Worm (Caenorhabditis elegans) whole organism, L4 larva: ENCODE data around the gene lin-36.
A peak's percentile ranks its signal among the peaks of the same experiment; 100 is the strongest.

Experiments used
- D1046.2 ChIP-seq: fragments of 200-800 bp; sonication (Bioruptor generic); IDR thresholded peaks from 2 replicates; pipeline ENCODE4 v1.3.6; 2022; ENCODE audit warnings: missing genetic modification characterization, missing compliant biosample characterization
- F26F4.8 ChIP-seq: fragments of 200-800 bp; sonication (Bioruptor generic); conservative IDR thresholded peaks from 2 replicates; pipeline ENCODE4 v1.3.6; 2022; ENCODE audit warnings: missing genetic modification characterization, missing compliant biosample characterization
- F44E2.7 ChIP-seq: fragments of 200-800 bp; sonication (Bioruptor generic); IDR thresholded peaks from 2 replicates; pipeline ENCODE4 v2.1.2; 2022; ENCODE audit warnings: missing genetic modification characterization, missing compliant biosample characterization
- Y105C5A.15 ChIP-seq: fragments of 200-800 bp; sonication (Bioruptor generic); IDR thresholded peaks from 2 replicates; pipeline ENCODE4 v1.3.6; 2022; ENCODE audit warnings: missing genetic modification characterization, missing compliant biosample characterization
- Y48G9A.11 ChIP-seq: fragments of 200-800 bp; sonication (Bioruptor generic); IDR thresholded peaks from 2 replicates; pipeline ENCODE4 v1.3.6; 2022; ENCODE audit warnings: missing genetic modification reagents, missing genetic modification characterization, missing compliant biosample characterization
- Y5F2A.4 ChIP-seq: fragments of 200-800 bp; sonication (Bioruptor generic); optimal IDR thresholded peaks from 2 replicates; lab custom pipeline; 2018; ENCODE audit warnings: mild to moderate bottlenecking, missing genetic modification characterization, missing compliant biosample characterization
- aha-1 ChIP-seq: fragments of 150-350 bp; peaks from one replicate; lab custom pipeline; 2014; ENCODE audit warnings: missing biosample characterization, missing genetic modification characterization
- arid-1 ChIP-seq: fragments of 200-800 bp; sonication (Bioruptor generic); conservative IDR thresholded peaks from 2 replicates; pipeline ENCODE4 v1.3.6; 2022; ENCODE audit warnings: missing genetic modification reagents, missing genetic modification characterization, missing compliant biosample characterization
- ctbp-1 ChIP-seq: fragments of 200-800 bp; sonication (Bioruptor generic); IDR thresholded peaks from 2 replicates; pipeline ENCODE4 v1.3.6; 2022; ENCODE audit warnings: missing genetic modification reagents, missing genetic modification characterization, missing compliant biosample characterization
- daf-16 ChIP-seq, 3 experiments: sonication (generic microtip); optimal IDR thresholded peaks; 2 replicates each; lab custom pipeline; 2016 to 2017; ENCODE audit warnings: missing genetic modification characterization in 3 of 3, missing genetic modification reagents in 3 of 3, mild to moderate bottlenecking in 2 of 3, missing compliant biosample characterization in 2 of 3, missing biosample characterization in 1 of 3, moderate library complexity in 1 of 3
- daf-19 ChIP-seq: fragments of 200-800 bp; sonication (Bioruptor generic); conservative IDR thresholded peaks from 2 replicates; pipeline ENCODE4 v1.3.6; 2022; ENCODE audit warnings: missing genetic modification characterization, missing compliant biosample characterization
- dmd-6 ChIP-seq: fragments of 200-800 bp; sonication (Bioruptor generic); IDR thresholded peaks from 2 replicates; pipeline ENCODE4 v1.3.6; 2022; ENCODE audit warnings: missing genetic modification reagents, missing genetic modification characterization, missing compliant biosample characterization
- dmd-8 ChIP-seq: fragments of 200-800 bp; sonication (Bioruptor generic); IDR thresholded peaks from 2 replicates; pipeline ENCODE4 v1.3.6; 2022; ENCODE audit warnings: missing genetic modification characterization, missing compliant biosample characterization
- duxl-1 ChIP-seq: sonication (generic microtip); optimal IDR thresholded peaks from 2 replicates; lab custom pipeline; 2016; ENCODE audit warnings: mild to moderate bottlenecking, missing genetic modification characterization, moderate library complexity, missing compliant biosample characterization; ENCODE audit not compliant: poor library complexity
- dve-1 ChIP-seq: sonication (generic microtip); optimal IDR thresholded peaks from 2 replicates; lab custom pipeline; 2017; ENCODE audit warnings: antibody characterized with exemption, mild to moderate bottlenecking, missing genetic modification characterization, missing compliant biosample characterization; ENCODE audit not compliant: insufficient read depth
- egl-27 ChIP-seq: sonication (generic microtip); optimal IDR thresholded peaks from 3 replicates; lab custom pipeline; 2017; ENCODE audit warnings: missing biosample characterization, missing genetic modification reagents, missing genetic modification characterization
- egl-43 ChIP-seq: fragments of 200-800 bp; sonication (Bioruptor generic); IDR thresholded peaks from 2 replicates; pipeline ENCODE4 v1.3.6; 2022; ENCODE audit warnings: missing genetic modification reagents, missing genetic modification characterization, missing compliant biosample characterization
- fkh-10 ChIP-seq: fragments of 150-350 bp; optimal IDR thresholded peaks from 2 replicates; lab custom pipeline; 2014; ENCODE audit warnings: missing biosample characterization, missing genetic modification reagents, missing genetic modification characterization
- lim-7 ChIP-seq: fragments of 200-800 bp; sonication (Bioruptor generic); IDR thresholded peaks from 2 replicates; pipeline ENCODE4 v1.3.6; 2022; ENCODE audit warnings: missing genetic modification characterization, missing compliant biosample characterization
- madf-5 ChIP-seq, 2 experiments: fragments of 200-800 bp; sonication (Bioruptor generic); IDR thresholded peaks; 2 replicates each; pipeline ENCODE4 v1.3.6; 2022; ENCODE audit warnings: missing compliant biosample characterization in 2 of 2, missing genetic modification characterization in 2 of 2
- mdl-1 ChIP-seq, 2 experiments: fragments of 150-350 bp in 1 of 2; sonication (generic microtip) in 1 of 2; optimal IDR thresholded peaks; 2 replicates each; lab custom pipeline; 2014 to 2017; ENCODE audit warnings: missing biosample characterization in 2 of 2, missing genetic modification characterization in 2 of 2
- mdt-29 ChIP-seq: fragments of 200-800 bp; sonication (Bioruptor generic); IDR thresholded peaks from 2 replicates; pipeline ENCODE4 v1.3.6; 2022; ENCODE audit warnings: missing genetic modification reagents, missing genetic modification characterization, missing compliant biosample characterization
- mes-2 ChIP-seq: sonication (generic microtip); optimal IDR thresholded peaks from 2 replicates; lab custom pipeline; 2016; ENCODE audit warnings: missing genotype, mild to moderate bottlenecking, missing genetic modification characterization, missing compliant biosample characterization; ENCODE audit not compliant: poor library complexity, severe bottlenecking
- nhr-11 ChIP-seq: fragments of 150-350 bp; optimal IDR thresholded peaks from 2 replicates; lab custom pipeline; 2014; ENCODE audit warnings: missing biosample characterization, missing genetic modification characterization
- nhr-111 ChIP-seq: fragments of 200-800 bp; sonication (Bioruptor generic); optimal IDR thresholded peaks from 2 replicates; lab custom pipeline; 2018; ENCODE audit warnings: mild to moderate bottlenecking, missing genetic modification characterization, missing compliant biosample characterization
- nhr-25 ChIP-seq: sonication (generic microtip); optimal IDR thresholded peaks from 2 replicates; lab custom pipeline; 2017; ENCODE audit warnings: missing genetic modification characterization, mild to moderate bottlenecking, missing compliant biosample characterization, antibody characterized with exemption, moderate library complexity, borderline replicate concordance; ENCODE audit not compliant: insufficient read depth
- saeg-2 ChIP-seq: fragments of 200-800 bp; sonication (Bioruptor generic); IDR thresholded peaks from 2 replicates; pipeline ENCODE4 v1.3.6; 2022; ENCODE audit warnings: missing genetic modification reagents, missing genetic modification characterization, missing compliant biosample characterization
- snpc-1.2 ChIP-seq: fragments of 200-800 bp; sonication (Bioruptor generic); IDR thresholded peaks from 2 replicates; pipeline ENCODE4 v1.3.6; 2022; ENCODE audit warnings: missing genetic modification reagents, missing genetic modification characterization, missing compliant biosample characterization
- snpc-4 ChIP-seq: fragments of 150-350 bp; optimal IDR thresholded peaks from 2 replicates; lab custom pipeline; 2014; ENCODE audit warnings: missing biosample characterization, missing genetic modification characterization
- spr-1 ChIP-seq: sonication (generic microtip); optimal IDR thresholded peaks from 2 replicates; lab custom pipeline; 2016; ENCODE audit warnings: mild to moderate bottlenecking, missing genetic modification characterization, missing compliant biosample characterization
- tag-97 ChIP-seq: fragments of 200-800 bp; sonication (Bioruptor generic); IDR thresholded peaks from 2 replicates; pipeline ENCODE4 v1.3.6; 2022; ENCODE audit warnings: missing genetic modification characterization, missing compliant biosample characterization
- tra-1 ChIP-seq: fragments of 200-800 bp; sonication (Bioruptor generic); IDR thresholded peaks from 2 replicates; pipeline ENCODE4 v1.3.6; 2022; ENCODE audit warnings: missing genetic modification reagents, missing genetic modification characterization, missing compliant biosample characterization
- unc-62 ChIP-seq, 3 experiments: fragments of 150-350 bp in 1 of 3; sonication (generic microtip); optimal IDR thresholded peaks in 2 of 3; peaks in 1 of 3; 1 replicate in 1 of 3; 2 replicates in 2 of 3; lab custom pipeline; 2014 to 2017; ENCODE audit warnings: missing biosample characterization in 3 of 3, missing genetic modification characterization in 3 of 3, missing genetic modification reagents in 3 of 3, missing genotype in 1 of 3
- vab-7 ChIP-seq: fragments of 200-800 bp; sonication (Bioruptor generic); IDR thresholded peaks from 2 replicates; pipeline ENCODE4 v1.3.6; 2022; ENCODE audit warnings: missing genetic modification reagents, missing genetic modification characterization, missing compliant biosample characterization
- zfp-2 ChIP-seq: sonication (generic microtip); optimal IDR thresholded peaks from 2 replicates; lab custom pipeline; 2016; ENCODE audit warnings: mild to moderate bottlenecking, missing genetic modification characterization, missing compliant biosample characterization

The lin-36 gene

DNA sequence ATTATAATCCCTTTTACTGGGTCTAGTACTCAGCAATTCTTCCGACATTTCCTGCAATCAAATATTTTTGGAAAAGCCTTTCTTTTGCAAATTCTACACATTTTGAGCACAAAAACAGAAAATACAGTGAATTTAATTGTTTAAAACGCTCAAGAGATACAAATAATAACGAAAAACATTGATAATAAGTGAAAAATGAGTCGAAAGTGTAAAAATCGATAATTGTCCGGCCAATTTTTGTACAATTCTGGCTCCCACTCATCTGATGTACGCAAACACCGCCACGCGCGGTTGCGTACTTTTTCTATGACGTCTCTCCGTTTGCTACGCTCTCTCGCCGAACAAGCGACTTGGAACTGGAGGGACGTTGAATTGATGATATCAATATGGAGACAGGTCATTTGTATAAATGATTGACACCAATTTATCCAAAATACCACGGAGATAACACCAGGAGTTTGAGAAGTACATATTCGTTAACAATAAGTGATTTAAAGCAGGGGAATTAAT is at the start of gene lin-36 (continued):
- TF ChIP-seq nhr-111 (GFP tag; lab: Kevin White, UChicago) = no peak
- 0 out of 2 replicates have a peak, but pooled peaks have one; percentile 25 for TF ChIP-seq vab-7 (GFP tag; lab: Robert Waterston, UW)
- no peak for TF ChIP-seq F44E2.7 (GFP tag; lab: Robert Waterston, UW)
- no peak for TF ChIP-seq saeg-2 (GFP tag; lab: Robert Waterston, UW)
- TF ChIP-seq dmd-6 (GFP tag; lab: Robert Waterston, UW) = no peak
- 0 out of 2 replicates have a peak, but pooled peaks have one; percentile 18 for TF ChIP-seq mdt-29 (GFP tag; lab: Robert Waterston, UW)
- TF ChIP-seq arid-1 = peak; percentile 43; the same call in 1 of the 2 replicates
- TF ChIP-seq nhr-25 = peak; percentile 11
- TF ChIP-seq mdl-1 (tag; optimal IDR thresholded peaks at IDR 0.05; lab: Kevin White, UChicago) = peak in 1 of 2 experiments; percentile 14
- TF ChIP-seq Y5F2A.4 (GFP tag; lab: Kevin White, UChicago) = no peak
- no peak for TF ChIP-seq daf-16 (GFP tag; optimal IDR thresholded peaks at IDR 0.05; lab: Kevin White, UChicago)
- peak; percentile 51 for TF ChIP-seq daf-16 (tag; optimal IDR thresholded peaks at IDR 0.05; lab: Kevin White, UChicago)

DNA sequence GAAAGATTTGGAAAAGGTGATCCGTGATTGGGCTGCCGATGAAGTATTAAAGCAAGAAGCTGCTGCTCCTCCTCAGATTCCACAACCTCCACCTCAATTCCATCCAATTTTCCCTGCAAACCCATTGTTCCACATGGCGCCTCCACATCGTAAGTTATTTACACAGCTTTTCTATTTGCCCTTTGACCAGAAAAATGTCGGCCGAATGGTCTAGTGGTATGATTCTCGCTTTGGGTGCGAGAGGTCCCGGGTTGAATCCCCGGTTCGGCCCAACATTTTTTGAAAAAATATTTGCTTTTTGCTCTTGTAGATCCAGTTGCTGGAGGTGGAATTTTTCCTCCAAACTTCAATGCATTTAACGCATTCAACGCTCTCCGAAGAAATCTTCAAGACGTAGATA is 48.5 kb upstream of the lin-36 start:
- 0 out of 2 replicates have a peak, but pooled peaks have one; percentile 53 for TF ChIP-seq D1046.2 (GFP tag; lab: Robert Waterston, UW)
- TF ChIP-seq madf-5 (GFP tag; IDR thresholded peaks at IDR 0.05; lab: Robert Waterston, UW) = 0 out of 4 replicates have a peak, but pooled peaks have one; percentile 10 to 15
- TF ChIP-seq vab-7 (GFP tag; lab: Robert Waterston, UW) = peak; percentile 38; the same call in 1 of the 2 replicates
- TF ChIP-seq mes-2 (tag; lab: Kevin White, UChicago) = peak; percentile 55
- peak; percentile 50; the same call in 1 of the 2 replicates for TF ChIP-seq lim-7
- TF ChIP-seq snpc-4 (tag; lab: Kevin White, UChicago) = peak; percentile 39
- TF ChIP-seq snpc-1.2 = no peak
- no peak for TF ChIP-seq fkh-10 (GFP tag; lab: Kevin White, UChicago)
- peak; percentile 48; the same call in 1 of the 2 replicates for TF ChIP-seq egl-43
- peak; percentile 71; the same call in 1 of the 2 replicates for TF ChIP-seq F26F4.8 (GFP tag; lab: Robert Waterston, UW)
- 0 out of 2 replicates have a peak, but pooled peaks have one; percentile 57 for TF ChIP-seq dmd-8
- no peak for TF ChIP-seq dve-1 (tag; lab: Kevin White, UChicago)
- TF ChIP-seq unc-62 (GFP tag; optimal IDR thresholded peaks at IDR 0.05 in 1 of 2; lab: Kevin White, UChicago) = peak in 1 of 2 experiments; percentile 95
- no peak for TF ChIP-seq unc-62 (tag; optimal IDR thresholded peaks at IDR 0.05; lab: Kevin White, UChicago)
- 0 out of 2 replicates have a peak, but pooled peaks have one; percentile 28 for TF ChIP-seq Y48G9A.11 (GFP tag; lab: Robert Waterston, UW)
- no peak for TF ChIP-seq spr-1 (tag; lab: Kevin White, UChicago)
- peak; percentile 14 for TF ChIP-seq duxl-1
- 0 out of 2 replicates have a peak, but pooled peaks have one; percentile 41 for TF ChIP-seq Y105C5A.15 (GFP tag; lab: Robert Waterston, UW)
- 0 out of 2 replicates have a peak, but pooled peaks have one; percentile 23 for TF ChIP-seq arid-1

ce11 chrIII:8067798-8068197 is 47.1 kb upstream of the lin-36 start:
- TF ChIP-seq aha-1 (tag; lab: Kevin White, UChicago) (peak; percentile 93), egl-27 (tag; lab: Kevin White, UChicago) (no peak)

DNA sequence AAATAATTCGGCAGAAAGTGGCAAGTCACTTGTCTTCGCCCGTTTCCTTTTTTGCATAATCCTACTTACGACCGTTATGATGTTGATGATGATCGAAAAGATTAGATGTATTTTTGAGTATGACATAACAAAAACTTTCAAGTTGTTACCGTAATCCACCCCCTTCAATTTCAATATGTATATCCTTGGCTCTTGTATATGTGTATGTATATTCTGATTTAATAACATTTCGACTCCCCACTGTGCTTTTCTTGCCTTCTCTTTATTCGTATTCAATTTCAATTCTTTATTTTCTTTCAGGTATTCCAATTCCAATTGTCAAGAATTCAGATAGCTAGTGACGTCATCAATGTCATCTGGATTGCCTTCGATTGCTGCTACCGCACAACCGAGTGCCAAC is 46.3 kb upstream of the lin-36 start, which contains the start of gene pros-1:
pros-1 (plus strand) TSS at position 301 of the 400 bp plus-strand sequence.
- TF ChIP-seq daf-19 (GFP tag; lab: Robert Waterston, UW) (no peak), tra-1 (no peak), nhr-11 (tag; lab: Kevin White, UChicago) (no peak), snpc-1.2 (no peak), tag-97 (GFP tag; lab: Robert Waterston, UW) (no peak), Y105C5A.15 (GFP tag; lab: Robert Waterston, UW) (no peak), zfp-2 (tag; lab: Kevin White, UChicago) (no peak), ctbp-1 (no peak)
